Worm (Caenorhabditis elegans): Measurements from ENCODE around the gene nas-28.

Gene nas-28

ce11 chrIII:6208984-6209383 is 26.0 kb upstream of the nas-28 start, which contains the start of gene C23G10.1:
Gene C23G10.1 (plus strand): TSS chrIII:6209284.
- TF ChIP-seq alr-1 (tag; optimal IDR thresholded peaks at IDR 0.05): no peak
- TF ChIP-seq dmd-4 (tag; optimal IDR thresholded peaks at IDR 0.05): no peak
- no peak for TF ChIP-seq unc-55 (GFP tag; optimal IDR thresholded peaks at IDR 0.05)
- TF ChIP-seq elt-1 (tag; optimal IDR thresholded peaks at IDR 0.05): no peak

DNA sequence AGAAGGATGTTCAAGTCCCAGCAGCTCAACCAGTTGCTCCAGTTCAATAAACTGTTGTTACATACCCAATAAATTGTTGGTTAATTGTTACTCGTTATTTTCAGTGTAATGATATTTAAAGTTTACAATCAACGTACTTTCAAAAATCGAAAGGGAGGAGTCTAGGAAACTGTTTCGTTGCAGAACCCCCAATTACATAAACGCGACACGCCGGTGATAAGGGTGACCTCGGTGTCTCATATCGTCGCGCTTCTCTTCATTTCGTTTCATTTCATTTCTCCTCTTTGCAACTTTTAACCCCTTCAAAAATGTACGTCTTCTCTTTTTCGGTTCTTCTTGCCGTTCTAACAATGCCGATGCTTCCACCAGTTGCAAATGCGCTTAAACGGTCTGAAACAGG is 24.9 kb upstream of the nas-28 start, which contains the start of gene C23G10.2:
Gene C23G10.2 (plus strand): TSS at position 184 of the 400 bp plus-strand sequence.
- TF ChIP-seq nhr-6 (tag; optimal IDR thresholded peaks at IDR 0.05) (no peak), zag-1 (tag; optimal IDR thresholded peaks at IDR 0.05) (no peak)

- TF ChIP-seq C34F6.9 (tag; optimal IDR thresholded peaks at IDR 0.05): no peak
- no peak for TF ChIP-seq R02D3.7 (tag; optimal IDR thresholded peaks at IDR 0.05)
- TF ChIP-seq lin-11 (tag; optimal IDR thresholded peaks at IDR 0.05): no peak
- no peak for TF ChIP-seq nhr-6 (tag; optimal IDR thresholded peaks at IDR 0.05)
- no peak for TF ChIP-seq ceh-82 (tag; optimal IDR thresholded peaks at IDR 0.05)
- TF ChIP-seq nhr-23 (tag; optimal IDR thresholded peaks at IDR 0.05): no peak
- no peak for TF ChIP-seq sma-3 (GFP tag; optimal IDR thresholded peaks at IDR 0.05)
- no peak for TF ChIP-seq nhr-11 (tag; optimal IDR thresholded peaks at IDR 0.05)
Measured at ce11 chrIII:6207046-6207445, 24.0 kb upstream of the nas-28 start.

DNA sequence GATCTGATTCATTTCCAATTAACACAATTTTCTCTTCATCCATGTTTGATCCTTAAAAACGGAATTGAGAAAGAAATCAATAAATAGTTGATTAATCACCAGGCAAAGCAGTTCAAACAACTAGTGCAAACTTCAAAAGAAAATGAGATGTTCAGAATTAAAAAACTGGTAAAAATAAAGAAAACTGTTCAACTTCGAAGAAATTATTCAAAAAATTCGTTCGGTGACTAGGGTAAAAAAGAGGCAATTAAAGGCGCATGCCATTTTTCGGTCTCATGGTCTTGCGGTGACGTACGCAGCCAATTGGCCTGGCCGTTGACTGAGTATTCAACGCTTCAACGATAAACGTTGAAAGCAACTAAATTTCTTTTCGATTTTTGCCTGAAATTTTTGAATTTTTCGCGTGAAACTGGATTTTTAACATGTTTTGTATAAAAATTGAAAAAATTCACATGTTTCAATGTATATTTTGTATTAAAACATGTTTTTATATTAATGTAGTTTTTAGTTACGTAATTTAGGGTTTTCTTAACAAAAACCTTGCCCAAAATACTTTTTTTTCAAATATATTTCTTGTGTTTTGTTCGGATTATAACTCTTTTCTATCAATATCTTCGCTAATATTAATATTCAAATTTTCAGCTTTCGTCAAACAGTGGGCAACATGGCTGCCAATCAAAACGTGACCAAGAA is 23.3 kb upstream of the nas-28 start, which contains the start of the genes sna-3 and rps-3:
Gene sna-3 (minus strand): TSS at position 51 of the 693 bp plus-strand sequence.
Gene rps-3 (plus strand): TSS at position 643 of the 693 bp plus-strand sequence.
- no peak for TF ChIP-seq sem-4 (tag; optimal IDR thresholded peaks at IDR 0.05)
- TF ChIP-seq alr-1 (tag; optimal IDR thresholded peaks at IDR 0.05): no peak
- no peak for TF ChIP-seq ztf-11 (tag; optimal IDR thresholded peaks at IDR 0.05)
- no peak for TF ChIP-seq elt-3 (tag; optimal IDR thresholded peaks at IDR 0.05)
- peak; percentile 8 for TF ChIP-seq blmp-1 (tag; optimal IDR thresholded peaks at IDR 0.05; ENCODE audit: insufficient read depth)
- TF ChIP-seq nhr-6 (tag; optimal IDR thresholded peaks at IDR 0.05): no peak
- no peak for TF ChIP-seq mab-5 (tag; optimal IDR thresholded peaks at IDR 0.05)
- peak; percentile 55 for TF ChIP-seq sma-9 (GFP tag; optimal IDR thresholded peaks at IDR 0.05)
- no peak for TF ChIP-seq sma-9 (tag; optimal IDR thresholded peaks at IDR 0.05)
- no peak for TF ChIP-seq nhr-12 (tag; optimal IDR thresholded peaks at IDR 0.05)
- peak; percentile 21 for TF ChIP-seq egl-27 (tag; optimal IDR thresholded peaks at IDR 0.05)
- TF ChIP-seq unc-39 (tag; optimal IDR thresholded peaks at IDR 0.05): no peak
- TF ChIP-seq F13H6.1 (tag; optimal IDR thresholded peaks at IDR 0.05): peak; percentile 64
- peak; percentile 93 for TF ChIP-seq unc-55 (GFP tag; optimal IDR thresholded peaks at IDR 0.05)
- TF ChIP-seq nhr-11 (tag; optimal IDR thresholded peaks at IDR 0.05): no peak
- peak; percentile 63 for TF ChIP-seq snpc-4 (tag; optimal IDR thresholded peaks at IDR 0.05)
- TF ChIP-seq unc-62 (GFP tag; optimal IDR thresholded peaks at IDR 0.05): no peak
- no peak for TF ChIP-seq ama-1 (optimal IDR thresholded peaks at IDR 0.05)
- peak; percentile 52 for TF ChIP-seq ceh-16 (tag; optimal IDR thresholded peaks at IDR 0.05)
- TF ChIP-seq lin-13 (GFP tag; optimal IDR thresholded peaks at IDR 0.05): peak; percentile 81
- TF ChIP-seq nhr-10 (tag; optimal IDR thresholded peaks at IDR 0.05): no peak
- TF ChIP-seq lsy-2 (tag; optimal IDR thresholded peaks at IDR 0.05): peak; percentile 68 to 92
- TF ChIP-seq ztf-1 (GFP tag; conservative IDR thresholded peaks at IDR 0.05): no peak
- no peak for TF ChIP-seq skn-1 (tag; optimal IDR thresholded peaks at IDR 0.05)
- peak; percentile 90 for TF ChIP-seq crh-2 (tag; optimal IDR thresholded peaks at IDR 0.05)
- no peak for TF ChIP-seq aly-2 (tag; optimal IDR thresholded peaks at IDR 0.05)
- no peak for TF ChIP-seq elt-1 (tag; optimal IDR thresholded peaks at IDR 0.05)
- no peak for TF ChIP-seq nhr-237 (tag; optimal IDR thresholded peaks at IDR 0.05)
- no peak for TF ChIP-seq peb-1 (tag; optimal IDR thresholded peaks at IDR 0.05)
- peak; percentile 78 for TF ChIP-seq gmeb-1 (tag; optimal IDR thresholded peaks at IDR 0.05)
- no peak for TF ChIP-seq Y55F3AM.14 (GFP tag; optimal IDR thresholded peaks at IDR 0.05)
- TF ChIP-seq nhr-25 (tag; optimal IDR thresholded peaks at IDR 0.05): peak; percentile 73
- no peak for TF ChIP-seq R02D3.7 (tag; optimal IDR thresholded peaks at IDR 0.05)
- TF ChIP-seq lin-11 (tag; optimal IDR thresholded peaks at IDR 0.05): peak; percentile 82
- TF ChIP-seq ZK546.5 (tag; optimal IDR thresholded peaks at IDR 0.05): peak; percentile 40
- no peak for TF ChIP-seq ztf-4 (tag; optimal IDR thresholded peaks at IDR 0.05)
- TF ChIP-seq mbf-1 (tag; optimal IDR thresholded peaks at IDR 0.05): no peak
- TF ChIP-seq nhr-77 (tag; optimal IDR thresholded peaks at IDR 0.05): no peak
- TF ChIP-seq lin-39 (tag; optimal IDR thresholded peaks at IDR 0.05): no peak
- no peak for TF ChIP-seq mdl-1 (tag; optimal IDR thresholded peaks at IDR 0.05)
- TF ChIP-seq dmd-4 (tag; optimal IDR thresholded peaks at IDR 0.05): no peak
- no peak for TF ChIP-seq ceh-82 (tag; optimal IDR thresholded peaks at IDR 0.05)
- peak; percentile 52 for TF ChIP-seq sma-3 (GFP tag; optimal IDR thresholded peaks at IDR 0.05)
- TF ChIP-seq zag-1 (tag; optimal IDR thresholded peaks at IDR 0.05): peak; percentile 10
- no peak for TF ChIP-seq nhr-23 (tag; optimal IDR thresholded peaks at IDR 0.05)
- peak; percentile 90 for TF ChIP-seq C34F6.9 (tag; optimal IDR thresholded peaks at IDR 0.05)

Measured in whole organism, L2 larva.